Worm (Caenorhabditis elegans): ENCODE results near the gene rme-4.

Gene rme-4

ce11 chrX:10379678-10380077, at the start of gene rme-4:
Gene rme-4 (minus strand): TSS chrX:10379845.
- TF ChIP-seq unc-62 (GFP tag; optimal IDR thresholded peaks at IDR 0.05) = no peak

ce11 chrX:10429203-10429602, 49.6 kb upstream of the rme-4 start:
- no peak for TF ChIP-seq unc-62 (GFP tag; optimal IDR thresholded peaks at IDR 0.05)

ce11 chrX:10428557-10428956, 48.9 kb upstream of the rme-4 start, which contains the start of gene mig-15:
Gene mig-15 (minus strand): TSS chrX:10428657.
- TF ChIP-seq unc-62 (GFP tag; optimal IDR thresholded peaks at IDR 0.05) = no peak

ce11 chrX:10428109-10428508, 48.5 kb upstream of the rme-4 start:
- no peak for TF ChIP-seq unc-62 (GFP tag; optimal IDR thresholded peaks at IDR 0.05)

ce11 chrX:10424744-10425143, 45.1 kb upstream of the rme-4 start:
- no peak for TF ChIP-seq unc-62 (GFP tag; optimal IDR thresholded peaks at IDR 0.05)

- TF ChIP-seq unc-62 (GFP tag; optimal IDR thresholded peaks at IDR 0.05) = no peak
Measured at ce11 chrX:10422714-10423113, 43.1 kb upstream of the rme-4 start.

ce11 chrX:10419743-10420142, 40.1 kb upstream of the rme-4 start, which contains the start of gene cdk-11.2:
Gene cdk-11.2 (minus strand): TSS chrX:10419765.
- TF ChIP-seq unc-62 (GFP tag; optimal IDR thresholded peaks at IDR 0.05) = no peak

- TF ChIP-seq unc-62 (GFP tag; optimal IDR thresholded peaks at IDR 0.05) = no peak
Measured at ce11 chrX:10412425-10412824, 32.8 kb upstream of the rme-4 start, which contains the start of gene acr-8. Gene acr-8 (plus strand): TSS chrX:10412725.

- TF ChIP-seq unc-62 (GFP tag; optimal IDR thresholded peaks at IDR 0.05) = no peak
Measured at ce11 chrX:10410539-10410938, 30.9 kb upstream of the rme-4 start.

ce11 chrX:10406850-10407249, 27.2 kb upstream of the rme-4 start, which contains the start of gene ZC504.1:
Gene ZC504.1 (plus strand): TSS chrX:10407150.
- no peak for TF ChIP-seq unc-62 (GFP tag; optimal IDR thresholded peaks at IDR 0.05)

- TF ChIP-seq unc-62 (GFP tag; optimal IDR thresholded peaks at IDR 0.05) = no peak
Measured at ce11 chrX:10406203-10406602, 26.6 kb upstream of the rme-4 start, which contains the start of gene gur-3. Gene gur-3 (minus strand): TSS chrX:10406303.

ce11 chrX:10404051-10404450, 24.4 kb upstream of the rme-4 start:
- no peak for TF ChIP-seq unc-62 (GFP tag; optimal IDR thresholded peaks at IDR 0.05)

ce11 chrX:10401118-10401517, 21.5 kb upstream of the rme-4 start:
- TF ChIP-seq unc-62 (GFP tag; optimal IDR thresholded peaks at IDR 0.05) = no peak

- TF ChIP-seq unc-62 (GFP tag; optimal IDR thresholded peaks at IDR 0.05) = no peak
Measured at ce11 chrX:10396509-10397292, 17.1 kb upstream of the rme-4 start, which contains the start of gene pkn-1. Gene pkn-1 (plus strand): TSS chrX:10397242.

- no peak for TF ChIP-seq unc-62 (GFP tag; optimal IDR thresholded peaks at IDR 0.05)
Measured at ce11 chrX:10395668-10396067, 16.0 kb upstream of the rme-4 start.

ce11 chrX:10395177-10395576, 15.5 kb upstream of the rme-4 start:
- TF ChIP-seq unc-62 (GFP tag; optimal IDR thresholded peaks at IDR 0.05) = no peak

- no peak for TF ChIP-seq unc-62 (GFP tag; optimal IDR thresholded peaks at IDR 0.05)
Measured at ce11 chrX:10394238-10394637, 14.6 kb upstream of the rme-4 start.
